Worm (Caenorhabditis elegans): Measurements from ENCODE around the gene pqn-87.

Gene pqn-87

ce11 chrII:12239449-12239848, 14.6 kb upstream of the pqn-87 start:
- no peak for TF ChIP-seq unc-62 (GFP tag; optimal IDR thresholded peaks at IDR 0.05)

DNA sequence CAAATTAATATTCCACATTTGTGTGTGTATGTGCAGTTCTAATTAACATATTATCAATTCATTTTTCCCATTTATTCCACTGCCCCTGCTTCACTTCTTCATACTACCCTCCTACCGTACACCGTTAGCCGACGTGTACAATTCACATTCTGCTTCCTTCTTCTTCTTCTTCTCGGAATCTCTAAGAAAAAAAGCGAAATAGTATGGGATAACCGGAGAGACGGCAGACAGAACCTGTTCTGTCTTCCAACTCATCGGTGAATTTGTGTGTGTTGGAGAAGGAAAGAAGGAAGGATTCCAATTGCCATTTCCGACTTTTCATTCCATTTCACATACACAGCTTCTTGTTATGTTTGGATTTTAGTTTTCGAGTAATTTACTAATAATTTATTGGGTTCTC, 12.7 kb upstream of the pqn-87 start:
- TF ChIP-seq unc-62 (GFP tag; optimal IDR thresholded peaks at IDR 0.05), result no peak

DNA sequence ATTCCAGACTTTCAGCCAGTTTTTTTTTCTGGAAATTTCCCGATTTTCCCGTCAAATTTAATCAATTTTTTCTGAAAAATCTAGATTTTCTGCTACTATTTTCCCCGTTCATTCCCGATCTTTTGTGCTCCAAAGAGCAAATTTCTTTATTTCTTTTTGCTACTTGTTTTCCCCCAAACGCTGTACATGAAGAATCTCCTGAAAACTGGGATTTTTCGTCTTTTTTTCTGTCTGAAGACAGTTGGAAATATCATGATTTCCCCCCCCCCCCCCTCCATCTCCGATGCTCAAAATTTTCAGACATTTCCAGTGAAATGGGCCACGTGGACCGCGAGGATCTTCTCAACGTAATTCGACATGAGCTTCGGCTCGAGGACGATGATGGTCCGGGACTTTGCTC, 3.1 kb upstream of the pqn-87 start, which contains the start of gene sinh-1:
Gene sinh-1 (plus strand): TSS at position 301 of the 400 bp plus-strand sequence.
- TF ChIP-seq unc-62 (GFP tag; optimal IDR thresholded peaks at IDR 0.05), result no peak

ce11 chrII:12226192-12226591, 1.3 kb upstream of the pqn-87 start:
- TF ChIP-seq unc-62 (GFP tag; optimal IDR thresholded peaks at IDR 0.05), result no peak

ce11 chrII:12222524-12222923, 2.4 kb downstream of the pqn-87 start:
- no peak for TF ChIP-seq unc-62 (GFP tag; optimal IDR thresholded peaks at IDR 0.05)

ce11 chrII:12214562-12214961, 10.3 kb downstream of the pqn-87 start:
- TF ChIP-seq unc-62 (GFP tag; optimal IDR thresholded peaks at IDR 0.05), result no peak

- no peak for TF ChIP-seq unc-62 (GFP tag; optimal IDR thresholded peaks at IDR 0.05)
Observed at ce11 chrII:12211652-12212245, 13.1 kb downstream of the pqn-87 start.

- no peak for TF ChIP-seq unc-62 (GFP tag; optimal IDR thresholded peaks at IDR 0.05)
Observed at ce11 chrII:12208741-12209140, 16.1 kb downstream of the pqn-87 start.

ce11 chrII:12204617-12205016, 20.3 kb downstream of the pqn-87 start:
- no peak for TF ChIP-seq unc-62 (GFP tag; optimal IDR thresholded peaks at IDR 0.05)

ce11 chrII:12202921-12203320, 22.0 kb downstream of the pqn-87 start, which contains the start of gene aqp-12:
aqp-12 (plus strand) TSS chrII:12203221.
- TF ChIP-seq unc-62 (GFP tag; optimal IDR thresholded peaks at IDR 0.05), result no peak

ce11 chrII:12202281-12202680, 22.6 kb downstream of the pqn-87 start, which contains the start of gene trpp-5:
trpp-5 (minus strand) TSS chrII:12202381.
- TF ChIP-seq unc-62 (GFP tag; optimal IDR thresholded peaks at IDR 0.05), result no peak

DNA sequence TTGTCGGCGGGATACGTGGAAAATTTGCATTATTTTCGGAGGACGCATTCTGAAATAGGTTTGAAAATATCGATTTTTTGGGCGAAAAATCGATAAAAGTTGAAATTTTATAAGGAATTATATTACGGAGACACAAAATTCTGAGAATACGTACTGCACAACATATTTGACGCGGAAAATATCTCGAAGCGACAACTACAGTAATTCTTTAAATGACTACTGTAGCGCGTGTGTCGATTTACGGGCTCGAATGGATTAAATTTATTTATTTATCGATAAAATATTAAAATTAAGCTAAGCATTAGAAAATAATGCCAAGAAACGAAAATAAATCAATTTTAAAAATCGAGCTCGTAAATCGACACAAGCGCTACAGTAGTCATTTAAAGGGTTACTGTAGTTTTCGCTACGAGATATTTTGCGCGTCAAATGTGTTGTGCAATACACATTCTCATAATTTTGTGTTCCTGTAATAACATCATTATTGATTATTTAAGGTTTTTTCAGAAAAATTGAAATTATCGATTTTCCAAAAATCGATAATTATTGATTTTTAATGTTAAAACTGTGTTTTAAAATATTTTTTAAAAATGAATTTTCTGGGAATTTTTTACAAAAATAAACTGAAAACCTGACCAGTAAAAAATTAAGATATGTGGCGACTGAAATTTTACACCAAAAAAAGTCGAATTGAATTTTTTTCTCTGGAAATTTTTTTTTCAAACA, 24.8 kb downstream of the pqn-87 start, which contains the start of gene polg-1:
Gene polg-1 (minus strand): TSS at position 51 of the 726 bp plus-strand sequence.
- TF ChIP-seq unc-62 (GFP tag; optimal IDR thresholded peaks at IDR 0.05), result no peak

- no peak for TF ChIP-seq unc-62 (GFP tag; optimal IDR thresholded peaks at IDR 0.05)
Observed at ce11 chrII:12199209-12199608, 25.7 kb downstream of the pqn-87 start.

- no peak for TF ChIP-seq unc-62 (GFP tag; optimal IDR thresholded peaks at IDR 0.05)
Observed at ce11 chrII:12189193-12189592, 35.7 kb downstream of the pqn-87 start.

ce11 chrII:12186726-12187125, 38.2 kb downstream of the pqn-87 start:
- TF ChIP-seq unc-62 (GFP tag; optimal IDR thresholded peaks at IDR 0.05), result no peak

DNA sequence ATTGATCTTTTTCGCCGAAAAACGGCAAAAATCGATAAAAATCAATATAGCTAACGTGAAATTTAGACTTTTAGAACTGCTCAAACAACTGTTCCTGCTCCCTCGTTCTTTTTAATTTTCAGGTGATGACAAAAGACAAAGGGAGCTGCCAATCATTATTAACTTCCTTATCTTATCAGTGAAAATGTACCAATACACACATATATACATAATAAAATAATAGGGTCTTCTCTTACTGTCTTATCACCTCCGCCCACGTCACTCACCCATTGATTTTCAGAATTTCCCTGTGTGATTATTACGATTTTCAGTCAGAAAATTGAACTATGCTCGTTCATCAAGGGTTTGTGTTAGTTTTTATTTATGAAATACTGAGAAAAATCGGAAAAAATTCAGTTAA, 39.2 kb downstream of the pqn-87 start, which contains the start of gene Y57A10A.14:
Gene Y57A10A.14 (plus strand): TSS at position 228 of the 400 bp plus-strand sequence.
- no peak for TF ChIP-seq unc-62 (GFP tag; optimal IDR thresholded peaks at IDR 0.05)

- no peak for TF ChIP-seq unc-62 (GFP tag; optimal IDR thresholded peaks at IDR 0.05)
Observed at ce11 chrII:12184857-12185256, 40.0 kb downstream of the pqn-87 start, which contains the start of gene Y57A10A.13. Y57A10A.13 (minus strand) TSS chrII:12184902.

All from whole organism, dauer.